Worm (Caenorhabditis elegans) whole organism, midembryonic: ENCODE results near the gene pisy-1.

ENCODE experiments used
- T22C8.4 ChIP-seq: fragments of 200-800 bp; sonication (Bioruptor generic); IDR thresholded peaks from 2 replicates; pipeline ENCODE4 v1.3.6; 2022; ENCODE audit warnings: missing genetic modification characterization, missing compliant biosample characterization
- cog-1 ChIP-seq: sonication (generic microtip); optimal IDR thresholded peaks from 2 replicates; lab custom pipeline; 2016; ENCODE audit warnings: missing genetic modification characterization, missing compliant biosample characterization
- flt-1 ChIP-seq: fragments of 200-800 bp; sonication (Bioruptor generic); IDR thresholded peaks from 2 replicates; pipeline ENCODE4 v1.3.6; 2022; ENCODE audit warnings: missing genetic modification characterization, missing compliant biosample characterization
- klf-2 ChIP-seq: fragments of 200-800 bp; sonication (Bioruptor generic); conservative IDR thresholded peaks from 2 replicates; pipeline ENCODE4 v1.3.6; 2022; ENCODE audit warnings: missing genetic modification reagents, missing genetic modification characterization, missing compliant biosample characterization
- med-1 ChIP-seq: sonication (generic microtip); optimal IDR thresholded peaks from 2 replicates; lab custom pipeline; 2017; ENCODE audit warnings: missing genetic modification characterization, mild to moderate bottlenecking, missing compliant biosample characterization, antibody characterized with exemption, missing genetic modification reagents; ENCODE audit not compliant: insufficient read depth
- ref-1 ChIP-seq: fragments of 200-800 bp; sonication (Bioruptor generic); conservative IDR thresholded peaks from 2 replicates; pipeline ENCODE4 v1.3.6; 2022; ENCODE audit warnings: missing genetic modification reagents, missing genetic modification characterization, missing compliant biosample characterization
- tab-1 ChIP-seq: fragments of 200-800 bp; sonication (Bioruptor generic); IDR thresholded peaks from 2 replicates; pipeline ENCODE4 v1.3.6; 2022; ENCODE audit warnings: missing genetic modification characterization, missing compliant biosample characterization
- ztf-23 ChIP-seq: fragments of 200-800 bp; sonication (Bioruptor generic); IDR thresholded peaks from 2 replicates; pipeline ENCODE4 v1.3.6; 2022; ENCODE audit warnings: missing genetic modification reagents, missing genetic modification characterization, missing compliant biosample characterization
- ztf-29 ChIP-seq: fragments of 200-800 bp; sonication (Bioruptor generic); IDR thresholded peaks from 2 replicates; pipeline ENCODE4 v1.3.6; 2022; ENCODE audit warnings: missing genetic modification reagents, missing genetic modification characterization, missing compliant biosample characterization

The pisy-1 gene

ce11 chrII:12727871-12728270, 10.3 kb downstream of the pisy-1 start:
- TF ChIP-seq tab-1 (GFP tag; lab: Robert Waterston, UW) (no peak), ztf-23 (GFP tag; lab: Robert Waterston, UW) (no peak)

ce11 chrII:12726704-12727103, 11.4 kb downstream of the pisy-1 start:
- no peak for TF ChIP-seq ztf-23 (GFP tag; lab: Robert Waterston, UW)

ce11 chrII:12722685-12723287, 15.3 kb downstream of the pisy-1 start:
- TF ChIP-seq tab-1 (GFP tag; lab: Robert Waterston, UW) (no peak), klf-2 (no peak), T22C8.4 (no peak), cog-1 (tag; lab: Kevin White, UChicago) (no peak), flt-1 (GFP tag; lab: Robert Waterston, UW) (no peak), ref-1 (GFP tag; lab: Robert Waterston, UW) (no peak), med-1 (GFP tag; lab: Kevin White, UChicago) (no peak), ztf-29 (GFP tag; lab: Robert Waterston, UW) (no peak)

ce11 chrII:12722049-12722448, 16.1 kb downstream of the pisy-1 start:
- TF ChIP-seq flt-1 (GFP tag; lab: Robert Waterston, UW) = no peak

- TF ChIP-seq ztf-29 (GFP tag; lab: Robert Waterston, UW) (no peak), med-1 (GFP tag; lab: Kevin White, UChicago) (no peak), flt-1 (GFP tag; lab: Robert Waterston, UW) (no peak), klf-2 (no peak), cog-1 (tag; lab: Kevin White, UChicago) (no peak), ref-1 (GFP tag; lab: Robert Waterston, UW) (no peak), T22C8.4 (no peak), ztf-23 (GFP tag; lab: Robert Waterston, UW) (no peak), tab-1 (GFP tag; lab: Robert Waterston, UW) (no peak)
Observed at ce11 chrII:12715757-12716350, 22.3 kb downstream of the pisy-1 start.

ce11 chrII:12711490-12711889, 26.6 kb downstream of the pisy-1 start:
- TF ChIP-seq ref-1 (GFP tag; lab: Robert Waterston, UW) = no peak
- TF ChIP-seq T22C8.4 = no peak

- no peak for TF ChIP-seq tab-1 (GFP tag; lab: Robert Waterston, UW)
- TF ChIP-seq ztf-29 (GFP tag; lab: Robert Waterston, UW) = no peak
- no peak for TF ChIP-seq ztf-23 (GFP tag; lab: Robert Waterston, UW)
- no peak for TF ChIP-seq med-1 (GFP tag; lab: Kevin White, UChicago)
- no peak for TF ChIP-seq ref-1 (GFP tag; lab: Robert Waterston, UW)
- TF ChIP-seq klf-2 = no peak
- TF ChIP-seq T22C8.4 = no peak
Observed at ce11 chrII:12696116-12696515, 42.0 kb downstream of the pisy-1 start.

ce11 chrII:12694112-12694511, 44.0 kb downstream of the pisy-1 start, which contains the start of gene tbc-17:
Gene tbc-17, plus strand, starts transcription at chrII:12694412.
- TF ChIP-seq ref-1 (GFP tag; lab: Robert Waterston, UW) (no peak), T22C8.4 (no peak), cog-1 (tag; lab: Kevin White, UChicago) (no peak), ztf-23 (GFP tag; lab: Robert Waterston, UW) (no peak), klf-2 (no peak), tab-1 (GFP tag; lab: Robert Waterston, UW) (no peak), flt-1 (GFP tag; lab: Robert Waterston, UW) (no peak), med-1 (GFP tag; lab: Kevin White, UChicago) (no peak), ztf-29 (GFP tag; lab: Robert Waterston, UW) (no peak)

- TF ChIP-seq cog-1 (tag; lab: Kevin White, UChicago) (no peak), ztf-23 (GFP tag; lab: Robert Waterston, UW) (no peak), ref-1 (GFP tag; lab: Robert Waterston, UW) (no peak)
Observed at ce11 chrII:12692694-12693093, 45.4 kb downstream of the pisy-1 start.

- TF ChIP-seq T22C8.4 (no peak), cog-1 (tag; lab: Kevin White, UChicago) (no peak), med-1 (GFP tag; lab: Kevin White, UChicago) (no peak), tab-1 (GFP tag; lab: Robert Waterston, UW) (no peak), ztf-29 (GFP tag; lab: Robert Waterston, UW) (no peak), ref-1 (GFP tag; lab: Robert Waterston, UW) (no peak), flt-1 (GFP tag; lab: Robert Waterston, UW) (no peak), ztf-23 (GFP tag; lab: Robert Waterston, UW) (no peak), klf-2 (no peak)
Observed at ce11 chrII:12691351-12691750, 46.8 kb downstream of the pisy-1 start.

ce11 chrII:12690905-12691304, 47.2 kb downstream of the pisy-1 start:
- TF ChIP-seq ref-1 (GFP tag; lab: Robert Waterston, UW) (no peak), ztf-23 (GFP tag; lab: Robert Waterston, UW) (no peak), cog-1 (tag; lab: Kevin White, UChicago) (no peak), ztf-29 (GFP tag; lab: Robert Waterston, UW) (no peak), T22C8.4 (no peak), med-1 (GFP tag; lab: Kevin White, UChicago) (no peak), flt-1 (GFP tag; lab: Robert Waterston, UW) (no peak), klf-2 (no peak), tab-1 (GFP tag; lab: Robert Waterston, UW) (no peak)
